Fruit fly (Drosophila melanogaster): Measurements from ENCODE around the gene Drgx.
A peak's percentile ranks its signal among the peaks of the same experiment; 100 is the strongest.

Drgx gene

DNA sequence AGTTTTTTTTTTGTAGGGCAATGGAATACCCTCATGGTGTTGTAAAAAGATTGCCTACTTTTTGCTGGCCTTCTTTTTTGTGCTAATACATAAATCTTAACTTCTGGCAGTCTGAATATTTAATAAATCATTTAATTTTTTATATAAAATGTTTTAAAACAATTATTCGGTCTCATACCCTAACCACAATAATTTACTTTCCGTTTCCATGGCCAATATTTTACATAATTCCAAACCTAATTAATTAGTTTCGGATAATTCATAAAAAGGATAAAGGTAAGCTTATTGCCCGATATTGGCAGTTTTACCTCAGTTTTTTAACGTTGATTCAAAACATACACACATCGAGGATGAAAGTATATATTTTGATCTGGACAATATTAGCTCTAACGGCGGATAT, 37.4 kb downstream of the Drgx start, which contains the start of gene CG42465:
Gene CG42465, plus strand, starts transcription at position 301 of the 400 bp plus-strand sequence.
- TF ChIP-seq ovo (GFP tag; optimal IDR thresholded peaks at IDR 0.05) (no peak), CG7101 (tag; optimal IDR thresholded peaks at IDR 0.05) (no peak), CG5204 (GFP tag; optimal IDR thresholded peaks at IDR 0.05) (no peak), Mnt (GFP tag; optimal IDR thresholded peaks at IDR 0.05) (no peak), Clk (GFP tag; optimal IDR thresholded peaks at IDR 0.05) (no peak), CG11617 (GFP tag; optimal IDR thresholded peaks at IDR 0.05) (no peak), tj (GFP tag; optimal IDR thresholded peaks at IDR 0.05) (no peak), CG1620 (GFP tag; optimal IDR thresholded peaks at IDR 0.05) (no peak), toe (GFP tag; optimal IDR thresholded peaks at IDR 0.05) (no peak), pad (GFP tag; optimal IDR thresholded peaks at IDR 0.05) (no peak), cnc (optimal IDR thresholded peaks at IDR 0.05) (no peak), kay (GFP tag; ENCODE audit: borderline replicate concordance) (no peak), Crg-1 (GFP tag; optimal IDR thresholded peaks at IDR 0.05) (no peak), CG14711 (tag; optimal IDR thresholded peaks at IDR 0.05) (no peak), cic (GFP tag; optimal IDR thresholded peaks at IDR 0.05) (no peak), CG7045 (GFP tag; optimal IDR thresholded peaks at IDR 0.05) (no peak), bab1 (GFP tag; optimal IDR thresholded peaks at IDR 0.05) (no peak)

DNA sequence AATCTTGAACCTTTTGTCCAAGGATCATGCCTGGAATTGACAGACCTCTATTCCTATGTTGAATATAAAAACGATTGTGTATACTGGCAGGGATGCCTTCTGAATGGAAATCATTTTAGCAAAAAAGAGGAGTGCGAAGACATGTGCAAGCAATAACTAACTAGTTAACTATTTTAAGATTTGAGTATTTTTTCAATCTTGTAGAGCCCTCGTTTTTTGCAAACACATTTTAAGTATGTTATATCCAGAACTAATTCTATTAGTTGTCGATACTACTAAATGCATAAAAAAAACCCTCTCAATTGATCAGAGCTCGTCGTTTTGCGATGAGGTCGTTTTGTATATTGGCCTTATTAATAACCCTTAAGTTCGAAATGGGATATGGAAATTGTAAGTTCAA, 37.8 kb downstream of the Drgx start, which contains the start of gene Sfp24C1:
Gene Sfp24C1, plus strand, starts transcription at position 301 of the 400 bp plus-strand sequence.
- TF ChIP-seq cnc (optimal IDR thresholded peaks at IDR 0.05) (no peak), CG5204 (GFP tag; optimal IDR thresholded peaks at IDR 0.05) (no peak), CG11617 (GFP tag; optimal IDR thresholded peaks at IDR 0.05) (no peak), CG12768 (GFP tag; optimal IDR thresholded peaks at IDR 0.05) (no peak), ovo (GFP tag; optimal IDR thresholded peaks at IDR 0.05) (no peak), Mnt (GFP tag; optimal IDR thresholded peaks at IDR 0.05) (no peak), Hr96 (GFP tag; optimal IDR thresholded peaks at IDR 0.05) (no peak), Crg-1 (GFP tag; optimal IDR thresholded peaks at IDR 0.05) (no peak), CG7045 (GFP tag; optimal IDR thresholded peaks at IDR 0.05) (no peak), bab1 (GFP tag; optimal IDR thresholded peaks at IDR 0.05) (no peak), cic (GFP tag; optimal IDR thresholded peaks at IDR 0.05) (no peak), kay (GFP tag; ENCODE audit: borderline replicate concordance) (no peak), tj (GFP tag; optimal IDR thresholded peaks at IDR 0.05) (no peak), pad (GFP tag; optimal IDR thresholded peaks at IDR 0.05) (no peak), toe (GFP tag; optimal IDR thresholded peaks at IDR 0.05) (no peak), Clk (GFP tag; optimal IDR thresholded peaks at IDR 0.05) (no peak), CG14711 (tag; optimal IDR thresholded peaks at IDR 0.05) (no peak), CG7101 (tag; optimal IDR thresholded peaks at IDR 0.05) (no peak), CG1620 (GFP tag; optimal IDR thresholded peaks at IDR 0.05) (no peak)

DNA sequence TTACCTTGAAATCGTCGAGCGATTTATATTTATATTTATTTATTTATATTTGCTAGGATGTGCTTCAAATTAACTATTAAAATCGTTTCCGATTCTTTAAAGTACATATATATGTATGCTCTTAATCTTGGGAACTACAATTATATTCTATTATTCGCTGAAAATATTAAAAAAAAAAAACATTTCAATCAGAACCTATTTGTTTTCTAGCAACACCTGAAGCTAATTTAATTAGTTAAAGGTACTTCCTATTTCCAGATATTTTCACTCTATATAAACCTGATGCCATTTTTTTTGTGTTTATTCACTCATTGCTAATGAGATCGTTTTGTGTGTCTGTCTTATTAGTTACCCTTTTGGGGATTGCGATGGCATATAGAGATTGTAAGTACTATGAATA, 38.4 kb downstream of the Drgx start, which contains the start of gene CG42467:
Gene CG42467, plus strand, starts transcription at position 301 of the 400 bp plus-strand sequence.
- TF ChIP-seq kay (GFP tag; ENCODE audit: borderline replicate concordance) (no peak), Clk (GFP tag; optimal IDR thresholded peaks at IDR 0.05) (no peak), CG11617 (GFP tag; optimal IDR thresholded peaks at IDR 0.05) (no peak), CG14711 (tag; optimal IDR thresholded peaks at IDR 0.05) (no peak), tj (GFP tag; optimal IDR thresholded peaks at IDR 0.05) (no peak), cic (GFP tag; optimal IDR thresholded peaks at IDR 0.05) (no peak), CG7045 (GFP tag; optimal IDR thresholded peaks at IDR 0.05) (no peak), CG1620 (GFP tag; optimal IDR thresholded peaks at IDR 0.05) (no peak), toe (GFP tag; optimal IDR thresholded peaks at IDR 0.05) (no peak), pad (GFP tag; optimal IDR thresholded peaks at IDR 0.05) (no peak), cnc (optimal IDR thresholded peaks at IDR 0.05) (no peak), Mnt (GFP tag; optimal IDR thresholded peaks at IDR 0.05) (no peak), Crg-1 (GFP tag; optimal IDR thresholded peaks at IDR 0.05) (no peak), ovo (GFP tag; optimal IDR thresholded peaks at IDR 0.05) (no peak), CG5204 (GFP tag; optimal IDR thresholded peaks at IDR 0.05) (no peak), CG7101 (tag; optimal IDR thresholded peaks at IDR 0.05) (no peak), CG33017 (tag; optimal IDR thresholded peaks at IDR 0.05) (no peak)

DNA sequence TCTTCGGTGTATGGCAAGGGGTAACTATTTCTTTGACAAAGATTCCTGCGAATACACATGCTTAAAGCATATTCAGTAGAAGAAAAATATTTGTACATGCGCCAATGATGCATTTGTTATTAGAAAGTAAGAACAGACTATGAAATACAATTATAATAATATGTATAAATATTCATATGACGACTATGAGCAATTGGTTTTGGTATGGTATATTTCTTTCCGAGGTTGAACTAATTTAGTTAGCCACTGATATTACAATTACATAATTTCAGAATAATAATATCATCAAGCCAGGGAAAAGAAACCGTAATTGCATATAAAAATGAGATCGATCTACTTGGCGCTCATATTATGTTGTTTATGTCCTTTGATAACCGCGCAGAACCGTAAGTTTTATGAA, 39.0 kb downstream of the Drgx start, which contains the start of gene CG43145:
Gene CG43145, plus strand, starts transcription at position 301 of the 400 bp plus-strand sequence.
- TF ChIP-seq kay (GFP tag; ENCODE audit: borderline replicate concordance), result no peak
- TF ChIP-seq CG14711 (tag; optimal IDR thresholded peaks at IDR 0.05), result no peak
- TF ChIP-seq Clk (GFP tag; optimal IDR thresholded peaks at IDR 0.05), result no peak
- TF ChIP-seq bab1 (GFP tag; optimal IDR thresholded peaks at IDR 0.05), result no peak
- TF ChIP-seq Crg-1 (GFP tag; optimal IDR thresholded peaks at IDR 0.05), result no peak
- TF ChIP-seq toe (GFP tag; optimal IDR thresholded peaks at IDR 0.05), result no peak
- no peak for TF ChIP-seq tj (GFP tag; optimal IDR thresholded peaks at IDR 0.05)
- no peak for TF ChIP-seq pad (GFP tag; optimal IDR thresholded peaks at IDR 0.05)
- TF ChIP-seq cic (GFP tag; optimal IDR thresholded peaks at IDR 0.05), result no peak
- no peak for TF ChIP-seq CG12768 (GFP tag; optimal IDR thresholded peaks at IDR 0.05)
- no peak for TF ChIP-seq CG5204 (GFP tag; optimal IDR thresholded peaks at IDR 0.05)
- no peak for TF ChIP-seq Hr96 (GFP tag; optimal IDR thresholded peaks at IDR 0.05)
- no peak for TF ChIP-seq CG33017 (tag; optimal IDR thresholded peaks at IDR 0.05)
- no peak for TF ChIP-seq CG1620 (GFP tag; optimal IDR thresholded peaks at IDR 0.05)
- no peak for TF ChIP-seq CG7045 (GFP tag; optimal IDR thresholded peaks at IDR 0.05)
- TF ChIP-seq Mnt (GFP tag; optimal IDR thresholded peaks at IDR 0.05), result no peak
- no peak for TF ChIP-seq CG7101 (tag; optimal IDR thresholded peaks at IDR 0.05)
- TF ChIP-seq CG11617 (GFP tag; optimal IDR thresholded peaks at IDR 0.05), result no peak

DNA sequence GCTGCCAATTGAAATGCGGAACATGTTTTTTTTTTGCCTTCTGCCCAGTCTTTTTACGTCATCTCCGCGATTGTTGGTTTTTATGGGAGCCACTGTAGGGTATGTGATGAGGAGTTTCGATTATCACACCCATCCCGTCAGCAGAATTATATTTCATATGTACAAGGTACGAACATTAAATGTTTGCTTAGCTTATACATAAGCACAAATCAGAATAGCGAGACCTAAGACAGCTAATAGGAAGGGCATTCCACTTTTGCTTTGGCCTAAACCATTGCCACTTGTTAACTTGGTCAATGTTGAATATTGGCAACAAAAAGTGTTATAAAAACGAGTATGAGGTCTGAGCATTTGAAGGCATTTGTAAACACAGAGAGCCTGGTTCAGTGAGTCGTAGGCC, 40.7 kb downstream of the Drgx start, which contains the start of gene CG2816:
Gene CG2816, plus strand, starts transcription at position 400 of the 400 bp plus-strand sequence.
- no peak for TF ChIP-seq cnc (optimal IDR thresholded peaks at IDR 0.05)
- no peak for TF ChIP-seq ovo (GFP tag; optimal IDR thresholded peaks at IDR 0.05)
- TF ChIP-seq CG7045 (GFP tag; optimal IDR thresholded peaks at IDR 0.05), result peak; percentile 44
- TF ChIP-seq CG12768 (GFP tag; optimal IDR thresholded peaks at IDR 0.05), result peak; percentile 64
- TF ChIP-seq CG5204 (GFP tag; optimal IDR thresholded peaks at IDR 0.05), result peak; percentile 69
- TF ChIP-seq CG14711 (tag; optimal IDR thresholded peaks at IDR 0.05), result peak; percentile 64
- TF ChIP-seq bab1 (GFP tag; optimal IDR thresholded peaks at IDR 0.05), result no peak
- TF ChIP-seq kay (GFP tag; ENCODE audit: borderline replicate concordance), result peak; percentile 77
- peak; percentile 45 for TF ChIP-seq CG7101 (tag; optimal IDR thresholded peaks at IDR 0.05)
- peak; percentile 79 for TF ChIP-seq CG33017 (tag; optimal IDR thresholded peaks at IDR 0.05)
- TF ChIP-seq CG1620 (GFP tag; optimal IDR thresholded peaks at IDR 0.05), result peak; percentile 7
- no peak for TF ChIP-seq CG11617 (GFP tag; optimal IDR thresholded peaks at IDR 0.05)
- peak; percentile 57 for TF ChIP-seq toe (GFP tag; optimal IDR thresholded peaks at IDR 0.05)
- TF ChIP-seq Hr96 (GFP tag; optimal IDR thresholded peaks at IDR 0.05), result peak; percentile 54
- TF ChIP-seq tj (GFP tag; optimal IDR thresholded peaks at IDR 0.05), result peak; percentile 13
- peak; percentile 22 for TF ChIP-seq pad (GFP tag; optimal IDR thresholded peaks at IDR 0.05)
- no peak for TF ChIP-seq cic (GFP tag; optimal IDR thresholded peaks at IDR 0.05)
